Fruit fly (Drosophila melanogaster): ENCODE results near the gene gny.

Gene gny

dm6 chr2L:10430802-10431476, 51.0 kb downstream of the gny start, which contains the start of the genes Bug22 and TfIIB (continued):
- TF ChIP-seq CG17186 (GFP tag; optimal IDR thresholded peaks at IDR 0.05) (no peak), tap (tag; optimal IDR thresholded peaks at IDR 0.05) (no peak), rib (GFP tag; IDR thresholded peaks at IDR 0.05) (peak; percentile 79), zen2 (GFP tag; IDR thresholded peaks at IDR 0.05; ENCODE audit: partially characterized antibody) (no peak), Ravus (GFP tag; IDR thresholded peaks at IDR 0.05) (peak; percentile 19; the same call in 1 of the 2 replicates), CG12391 (tag; optimal IDR thresholded peaks at IDR 0.05) (peak; percentile 88), CG11560 (tag; IDR thresholded peaks at IDR 0.05) (no peak), CG13894 (tag; optimal IDR thresholded peaks at IDR 0.05) (no peak), MTF-1 (GFP tag; optimal IDR thresholded peaks at IDR 0.05; ENCODE audit: borderline replicate concordance) (peak; percentile 19), zfh2 (GFP tag; optimal IDR thresholded peaks at IDR 0.05) (peak; percentile 75), Gug (GFP tag; IDR thresholded peaks at IDR 0.05) (peak; percentile 65; the same call in 2 of the 4 replicates), Bgb (GFP tag; IDR thresholded peaks at IDR 0.05; ENCODE audit: partially characterized antibody) (peak; percentile 19; the same call in 1 of the 2 replicates), D19B (GFP tag; optimal IDR thresholded peaks at IDR 0.05) (no peak), Ptx1 (GFP tag; IDR thresholded peaks at IDR 0.05) (peak; percentile 75), grn (GFP tag; optimal IDR thresholded peaks at IDR 0.05) (no peak), Abd-B (GFP tag; optimal IDR thresholded peaks at IDR 0.05) (peak; percentile 50), vnd (GFP tag; IDR thresholded peaks at IDR 0.05; ENCODE audit: partially characterized antibody) (no peak), eve (GFP tag; optimal IDR thresholded peaks at IDR 0.05) (no peak), CG31365 (tag; optimal IDR thresholded peaks at IDR 0.05) (no peak), luna (GFP tag; optimal IDR thresholded peaks at IDR 0.05) (no peak), CG12104 (GFP tag; optimal IDR thresholded peaks at IDR 0.05) (peak; percentile 60), pan (optimal IDR thresholded peaks at IDR 0.05) (no peak), pan (GFP tag; optimal IDR thresholded peaks at IDR 0.05 in 1 of 2, IDR thresholded peaks at IDR 0.05 in 1 of 2) (peak in 1 of 2 experiments; percentile 76), nau (GFP tag; optimal IDR thresholded peaks at IDR 0.05) (peak; percentile 3), CrebB (tag; optimal IDR thresholded peaks at IDR 0.05) (peak; percentile 14), nom (GFP tag; optimal IDR thresholded peaks at IDR 0.05) (peak; percentile 62), ewg (GFP tag; optimal IDR thresholded peaks at IDR 0.05) (peak; percentile 49), bbx (GFP tag; IDR thresholded peaks at IDR 0.05; ENCODE audit: partially characterized antibody) (0 out of 2 replicates have a peak, but pooled peaks have one; percentile 15), abd-A (tag; optimal IDR thresholded peaks at IDR 0.05) (no peak), Hand (GFP tag; optimal IDR thresholded peaks at IDR 0.05) (no peak), CG4707 (GFP tag; optimal IDR thresholded peaks at IDR 0.05) (no peak), ssp (GFP tag; IDR thresholded peaks at IDR 0.05) (peak; percentile 57), mld (GFP tag; IDR thresholded peaks at IDR 0.05; ENCODE audit: partially characterized antibody) (no peak), MESR4 (GFP tag; optimal IDR thresholded peaks at IDR 0.05) (peak; percentile 45), CG9215 (GFP tag; IDR thresholded peaks at IDR 0.05) (no peak), CG18476 (GFP tag; optimal IDR thresholded peaks at IDR 0.05) (peak; percentile 57), Ets65A (GFP tag) (peak; percentile 94), Meics (GFP tag; optimal IDR thresholded peaks at IDR 0.05) (peak; percentile 74), Aef1 (GFP tag; IDR thresholded peaks at IDR 0.05) (peak; percentile 66; the same call in 2 of the 3 replicates), CG12744 (GFP tag; optimal IDR thresholded peaks at IDR 0.05) (peak; percentile 26), kni (GFP tag; optimal IDR thresholded peaks at IDR 0.05) (no peak), CG9817 (tag; optimal IDR thresholded peaks at IDR 0.05) (no peak), Dfd (GFP tag; optimal IDR thresholded peaks at IDR 0.05) (no peak), Rfx (GFP tag; IDR thresholded peaks at IDR 0.05) (peak; percentile 91), HmgZ (tag; optimal IDR thresholded peaks at IDR 0.05) (peak; percentile 54), ranshi (GFP tag; IDR thresholded peaks at IDR 0.05) (0 out of 2 replicates have a peak, but pooled peaks have one; percentile 64), usp (GFP tag; optimal IDR thresholded peaks at IDR 0.05) (no peak), ase (GFP tag; IDR thresholded peaks at IDR 0.05) (no peak; the same call in 2 of the 3 replicates), maf-S (GFP tag; optimal IDR thresholded peaks at IDR 0.05) (peak; percentile 62)
